Worm (Caenorhabditis elegans): Measurements from ENCODE around the gene rab-6.1.

DNA sequence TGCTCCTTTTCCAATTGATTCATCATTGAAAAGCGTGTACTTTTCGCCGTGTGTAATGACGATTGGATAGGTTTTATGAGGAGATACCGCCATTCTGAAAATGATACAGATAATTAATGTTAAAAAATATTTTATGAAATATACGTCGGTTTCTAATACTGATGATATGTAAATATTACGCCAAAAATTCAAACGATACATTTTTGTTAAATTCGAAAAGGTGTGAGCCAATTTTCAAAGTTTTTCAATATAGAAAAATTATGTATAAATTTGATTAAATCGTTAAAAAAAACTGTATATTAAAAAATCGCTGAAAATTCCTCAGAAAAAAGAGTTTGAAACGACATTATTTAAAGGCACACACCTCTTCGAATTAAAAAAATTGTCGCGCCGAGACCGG lies 44.8 kb upstream of the rab-6.1 start, which contains the start of gene ikke-1:
- TF ChIP-seq jun-1 (tag; optimal IDR thresholded peaks at IDR 0.05) (no peak), pqm-1 (tag; optimal IDR thresholded peaks at IDR 0.05) (no peak), nhr-25 (tag; optimal IDR thresholded peaks at IDR 0.05) (no peak), unc-39 (tag; optimal IDR thresholded peaks at IDR 0.05) (no peak), elt-3 (tag; optimal IDR thresholded peaks at IDR 0.05) (no peak)

All from whole organism, L3 larva.